Worm (Caenorhabditis elegans) whole organism, early embryonic: Measurements from ENCODE around the gene grl-13.

Experiments
- B0310.2 ChIP-seq: sonication (generic microtip); optimal IDR thresholded peaks from 2 replicates; lab custom pipeline; 2016; ENCODE audit warnings: mild to moderate bottlenecking, missing genetic modification characterization, missing compliant biosample characterization
- F13C5.2 ChIP-seq: sonication (generic microtip); optimal IDR thresholded peaks from 2 replicates; lab custom pipeline; 2017; ENCODE audit warnings: mild to moderate bottlenecking, missing genetic modification characterization, inconsistent platforms, missing compliant biosample characterization
- aly-1 ChIP-seq: sonication (generic microtip); optimal IDR thresholded peaks from 2 replicates; lab custom pipeline; 2016; ENCODE audit warnings: missing genetic modification characterization, missing compliant biosample characterization
- ama-1 ChIP-seq: fragments of 150-350 bp; optimal IDR thresholded peaks from 2 replicates; lab custom pipeline; 2014
- ceh-13 ChIP-seq: fragments of 200-800 bp; sonication (Bioruptor generic); optimal IDR thresholded peaks from 2 replicates; lab custom pipeline; 2018; ENCODE audit warnings: mild to moderate bottlenecking, missing genetic modification characterization, missing compliant biosample characterization
- ceh-36 ChIP-seq: sonication (generic microtip); optimal IDR thresholded peaks from 2 replicates; lab custom pipeline; 2016; ENCODE audit warnings: missing genetic modification characterization, inconsistent platforms, missing compliant biosample characterization
- ets-7 ChIP-seq: sonication (generic microtip); optimal IDR thresholded peaks from 2 replicates; lab custom pipeline; 2016; ENCODE audit warnings: missing genotype, missing genetic modification characterization, missing compliant biosample characterization
- flt-1 ChIP-seq: fragments of 200-800 bp; sonication (Bioruptor generic); IDR thresholded peaks from 2 replicates; pipeline ENCODE4 v1.3.6; 2022; ENCODE audit warnings: missing genetic modification characterization, missing compliant biosample characterization
- hmbx-1 ChIP-seq: sonication (generic microtip); optimal IDR thresholded peaks from 2 replicates; lab custom pipeline; 2016; ENCODE audit warnings: mild to moderate bottlenecking, missing genetic modification characterization, missing compliant biosample characterization
- hmg-4 ChIP-seq: fragments of 200-800 bp; sonication (Bioruptor generic); optimal IDR thresholded peaks from 2 replicates; lab custom pipeline; 2018; ENCODE audit warnings: mild to moderate bottlenecking, missing genetic modification characterization, missing compliant biosample characterization
- hnd-1 ChIP-seq: sonication (generic microtip); optimal IDR thresholded peaks from 2 replicates; lab custom pipeline; 2016; ENCODE audit warnings: missing genetic modification characterization, missing compliant biosample characterization
- pes-1 ChIP-seq: fragments of 200-800 bp; sonication (Bioruptor generic); IDR thresholded peaks from 2 replicates; pipeline ENCODE4 v1.3.6; 2022; ENCODE audit warnings: missing genetic modification reagents, missing genetic modification characterization, missing compliant biosample characterization
- scrt-1 ChIP-seq: fragments of 200-800 bp; sonication (Bioruptor generic); IDR thresholded peaks from 2 replicates; pipeline ENCODE4 v1.3.6; 2022; ENCODE audit warnings: missing genetic modification characterization, missing compliant biosample characterization
- sea-1 ChIP-seq: fragments of 200-800 bp; sonication (Bioruptor generic); conservative IDR thresholded peaks from 2 replicates; pipeline ENCODE4 v1.3.6; 2022; ENCODE audit warnings: missing genetic modification characterization, missing compliant biosample characterization
- tbx-11 ChIP-seq: fragments of 200-800 bp; sonication (Bioruptor generic); IDR thresholded peaks from 2 replicates; pipeline ENCODE4 v1.3.6; 2022; ENCODE audit warnings: missing genetic modification characterization, missing compliant biosample characterization
- tbx-37 ChIP-seq: fragments of 200-800 bp; sonication (Bioruptor generic); conservative IDR thresholded peaks from 2 replicates; pipeline ENCODE4 v1.3.6; 2022; ENCODE audit warnings: missing genetic modification reagents, missing genetic modification characterization, missing compliant biosample characterization
- tra-4 ChIP-seq: sonication (generic microtip); optimal IDR thresholded peaks from 2 replicates; lab custom pipeline; 2017; ENCODE audit warnings: missing genetic modification characterization, missing compliant biosample characterization

Gene grl-13

ce11 chrV:4325415-4325814 is 39.0 kb downstream of the grl-13 start, which contains the start of gene nhr-125:
Gene nhr-125, minus strand, starts transcription at chrV:4325515.
- TF ChIP-seq ets-7 (tag; lab: Kevin White, UChicago), result no peak
- TF ChIP-seq F13C5.2 (tag; lab: Kevin White, UChicago), result no peak
- no peak for TF ChIP-seq tbx-11
- TF ChIP-seq hmg-4 (GFP tag; lab: Kevin White, UChicago), result no peak
- no peak for TF ChIP-seq ceh-13
- no peak for TF ChIP-seq sea-1 (GFP tag; lab: Robert Waterston, UW)
- no peak for TF ChIP-seq tbx-37 (GFP tag; lab: Robert Waterston, UW)

DNA sequence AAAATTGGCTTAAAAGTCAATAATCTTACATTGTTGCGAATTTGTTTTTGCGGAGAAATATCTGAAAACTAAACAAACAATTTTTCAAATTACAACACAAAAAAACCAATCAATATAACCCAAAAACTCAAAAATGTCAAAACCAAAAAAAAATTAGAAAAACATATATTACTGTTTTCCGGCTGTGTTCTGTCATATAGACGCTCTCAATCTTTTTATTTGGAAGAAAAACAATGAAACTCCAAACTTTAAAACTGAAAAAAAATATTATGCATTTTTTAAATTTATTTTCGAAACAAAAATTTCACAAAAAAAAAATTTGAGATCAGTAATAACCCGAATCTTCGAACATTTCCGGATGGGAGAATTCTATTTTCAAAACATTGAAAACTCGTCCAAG is 41.7 kb downstream of the grl-13 start, which contains the start of gene R02D1.2:
Gene R02D1.2, minus strand, starts transcription at position 101 of the 400 bp plus-strand sequence.
- no peak for TF ChIP-seq sea-1 (GFP tag; lab: Robert Waterston, UW)
- TF ChIP-seq pes-1 (GFP tag; lab: Robert Waterston, UW), result no peak
- no peak for TF ChIP-seq hmg-4 (GFP tag; lab: Kevin White, UChicago)
- TF ChIP-seq ets-7 (tag; lab: Kevin White, UChicago), result no peak

DNA sequence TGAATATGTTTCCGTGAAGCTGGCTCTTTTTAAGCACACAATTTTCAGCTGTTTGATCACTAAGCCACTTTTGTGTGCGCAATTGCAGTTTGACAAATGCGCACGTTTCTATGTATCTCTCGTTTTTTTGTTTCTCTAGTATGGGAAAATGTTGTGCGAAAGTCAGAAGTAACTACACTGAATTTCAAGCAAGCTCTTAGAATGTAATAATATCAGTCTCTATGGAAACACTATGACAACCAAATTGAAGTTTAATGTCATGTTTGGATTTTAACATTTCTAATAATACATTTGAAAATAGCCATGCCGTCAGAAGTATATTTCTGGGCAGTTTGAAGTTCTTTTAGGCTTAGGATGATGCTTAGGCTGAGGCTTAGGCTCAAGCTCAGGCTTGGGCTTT is 44.5 kb downstream of the grl-13 start, which contains the start of gene ZC132.9:
Gene ZC132.9, minus strand, starts transcription at position 101 of the 400 bp plus-strand sequence.
- TF ChIP-seq flt-1 (GFP tag; lab: Robert Waterston, UW), result no peak
- no peak for TF ChIP-seq B0310.2
- TF ChIP-seq ceh-13, result no peak
- TF ChIP-seq sea-1 (GFP tag; lab: Robert Waterston, UW), result no peak
- TF ChIP-seq ets-7 (tag; lab: Kevin White, UChicago), result no peak
- no peak for TF ChIP-seq hmbx-1 (tag; lab: Kevin White, UChicago)

ce11 chrV:4315057-4315456 is 49.4 kb downstream of the grl-13 start, which contains the start of gene srh-192:
Gene srh-192, minus strand, starts transcription at chrV:4315157.
- TF ChIP-seq flt-1 (GFP tag; lab: Robert Waterston, UW) (no peak), scrt-1 (GFP tag; lab: Robert Waterston, UW) (no peak), ama-1 (lab: Kevin White, UChicago) (no peak), B0310.2 (no peak), hnd-1 (no peak), ets-7 (tag; lab: Kevin White, UChicago) (no peak), hmbx-1 (tag; lab: Kevin White, UChicago) (no peak), ceh-36 (no peak), ceh-13 (no peak), sea-1 (GFP tag; lab: Robert Waterston, UW) (no peak), tbx-11 (no peak), pes-1 (GFP tag; lab: Robert Waterston, UW) (no peak), hmg-4 (GFP tag; lab: Kevin White, UChicago) (no peak), F13C5.2 (tag; lab: Kevin White, UChicago) (no peak), aly-1 (tag; lab: Kevin White, UChicago) (no peak), tra-4 (tag; lab: Kevin White, UChicago) (no peak), tbx-37 (GFP tag; lab: Robert Waterston, UW) (no peak)
